Fruit fly (Drosophila melanogaster) whole organism, prepupa: Measurements from ENCODE around the gene CG14204.

Source experiments
- Blimp-1 ChIP-seq: fragments of 200-800 bp; sonication (Bioruptor generic); optimal IDR thresholded peaks from 3 replicates; lab custom pipeline; 2017; ENCODE audit warnings: missing biosample characterization, missing genetic modification characterization, mild to moderate bottlenecking, moderate library complexity, missing genetic modification reagents
- CG10631 ChIP-seq: fragments of 200-800 bp; sonication (Bioruptor generic); optimal IDR thresholded peaks from 2 replicates; lab custom pipeline; 2016; ENCODE audit warnings: missing biosample characterization, missing genetic modification characterization
- CG11294 ChIP-seq: fragments of 200-800 bp; sonication (Bioruptor generic); IDR thresholded peaks from 2 replicates; pipeline ENCODE4 v1.3.6; 2022; ENCODE audit warnings: missing biosample characterization, missing genetic modification characterization
- CG11762 ChIP-seq: fragments of 200-800 bp; sonication (Bioruptor generic); optimal IDR thresholded peaks from 3 replicates; lab custom pipeline; 2016; ENCODE audit warnings: missing biosample characterization, missing genetic modification characterization; ENCODE audit not compliant: insufficient read depth
- CG11902 ChIP-seq: fragments of 200-800 bp; sonication (Bioruptor generic); optimal IDR thresholded peaks from 3 replicates; lab custom pipeline; 2016; ENCODE audit warnings: missing biosample characterization, missing genetic modification characterization
- CG15336 ChIP-seq: fragments of 200-800 bp; sonication (Bioruptor generic); IDR thresholded peaks from 2 replicates; pipeline ENCODE4 v1.3.6; 2022; ENCODE audit warnings: missing biosample characterization, missing genetic modification characterization
- CG1621 ChIP-seq: fragments of 200-800 bp; sonication (Bioruptor generic); optimal IDR thresholded peaks from 3 replicates; lab custom pipeline; 2018; ENCODE audit warnings: missing biosample characterization, mild to moderate bottlenecking, missing genetic modification characterization
- CG16779 ChIP-seq: fragments of 200-800 bp; sonication (Bioruptor generic); optimal IDR thresholded peaks from 3 replicates; lab custom pipeline; 2017; ENCODE audit warnings: missing biosample characterization, mild to moderate bottlenecking, missing genetic modification characterization
- CG3032 ChIP-seq: fragments of 200-800 bp; optimal IDR thresholded peaks from 2 replicates; lab custom pipeline; 2019; ENCODE audit warnings: missing biosample characterization, mild to moderate bottlenecking, missing genetic modification characterization, moderate library complexity
- CG32006 ChIP-seq: fragments of 200-800 bp; sonication (Bioruptor generic); optimal IDR thresholded peaks from 3 replicates; lab custom pipeline; 2017; ENCODE audit warnings: missing biosample characterization, mild to moderate bottlenecking, missing genetic modification characterization
- CG34406 ChIP-seq: fragments of 200-800 bp; sonication (Bioruptor generic); optimal IDR thresholded peaks from 3 replicates; lab custom pipeline; 2016; ENCODE audit warnings: missing biosample characterization, missing genetic modification characterization
- CG3919 ChIP-seq: fragments of 200-800 bp; sonication (Bioruptor generic); optimal IDR thresholded peaks from 3 replicates; lab custom pipeline; 2016; ENCODE audit warnings: missing biosample characterization, missing genetic modification characterization
- CG4318 ChIP-seq: fragments of 200-800 bp; sonication (Bioruptor generic); optimal IDR thresholded peaks from 3 replicates; lab custom pipeline; 2017; ENCODE audit warnings: missing biosample characterization, mild to moderate bottlenecking, missing genetic modification characterization
- CG6276 ChIP-seq: fragments of 200-800 bp; sonication (Bioruptor generic); optimal IDR thresholded peaks from 2 replicates; lab custom pipeline; 2017; ENCODE audit warnings: missing biosample characterization, mild to moderate bottlenecking, missing genetic modification characterization
- CG6854 ChIP-seq: fragments of 200-800 bp; sonication (Bioruptor generic); optimal IDR thresholded peaks from 2 replicates; lab custom pipeline; 2017; ENCODE audit warnings: missing biosample characterization, mild to moderate bottlenecking, missing genetic modification characterization
- CG7368 ChIP-seq: fragments of 200-800 bp; sonication (Bioruptor generic); optimal IDR thresholded peaks from 3 replicates; lab custom pipeline; 2016; ENCODE audit warnings: missing biosample characterization, missing genetic modification characterization
- CG8119 ChIP-seq: fragments of 200-800 bp; sonication (Bioruptor generic); IDR thresholded peaks from 3 replicates; pipeline ENCODE4 v1.3.6; 2022; ENCODE audit warnings: missing biosample characterization, missing genetic modification characterization
- CG8319 ChIP-seq: fragments of 200-800 bp; sonication (Bioruptor generic); optimal IDR thresholded peaks from 3 replicates; lab custom pipeline; 2016; ENCODE audit warnings: missing biosample characterization, missing genetic modification characterization
- CG8632 ChIP-seq: fragments of 200-800 bp; sonication (Bioruptor generic); optimal IDR thresholded peaks from 3 replicates; lab custom pipeline; 2016; ENCODE audit warnings: missing biosample characterization, missing genetic modification characterization
- CG9139 ChIP-seq: fragments of 200-800 bp; sonication (Bioruptor generic); optimal IDR thresholded peaks from 3 replicates; lab custom pipeline; 2017; ENCODE audit warnings: missing biosample characterization, mild to moderate bottlenecking, missing genetic modification characterization
- Eip75B ChIP-seq: fragments of 200-800 bp; sonication (Bioruptor generic); optimal IDR thresholded peaks from 3 replicates; lab custom pipeline; 2016; ENCODE audit warnings: missing biosample characterization, missing genetic modification characterization
- Eip93F ChIP-seq: fragments of 200-800 bp; sonication (Bioruptor generic); optimal IDR thresholded peaks from 2 replicates; lab custom pipeline; 2016; ENCODE audit warnings: missing biosample characterization, mild to moderate bottlenecking, missing genetic modification characterization
- Ets21C ChIP-seq: fragments of 200-800 bp; sonication (Bioruptor generic); optimal IDR thresholded peaks from 3 replicates; lab custom pipeline; 2016; ENCODE audit warnings: missing biosample characterization, missing genetic modification characterization
- Gug ChIP-seq: fragments of 200-800 bp; sonication (Bioruptor generic); IDR thresholded peaks from 2 replicates; pipeline ENCODE4 v1.3.6; 2022; ENCODE audit warnings: missing biosample characterization, missing genetic modification characterization
- Hr38 ChIP-seq: sonication (Bioruptor generic); optimal IDR thresholded peaks from 2 replicates; lab custom pipeline; 2016; ENCODE audit warnings: missing biosample characterization, missing genetic modification characterization
- Hr39 ChIP-seq: fragments of 200-800 bp; sonication (Bioruptor generic); optimal IDR thresholded peaks from 2 replicates; lab custom pipeline; 2016; ENCODE audit warnings: missing biosample characterization, missing genetic modification characterization
- Hr4 ChIP-seq: fragments of 200-800 bp; sonication (Bioruptor generic); optimal IDR thresholded peaks from 3 replicates; lab custom pipeline; 2016; ENCODE audit warnings: missing biosample characterization, missing genetic modification characterization
- Lpt ChIP-seq: fragments of 200-800 bp; sonication (Bioruptor generic); optimal IDR thresholded peaks from 3 replicates; lab custom pipeline; 2016; ENCODE audit warnings: missing biosample characterization, missing genetic modification characterization
- Met ChIP-seq: fragments of 200-800 bp; sonication (Bioruptor generic); optimal IDR thresholded peaks from 3 replicates; lab custom pipeline; 2016; ENCODE audit warnings: missing biosample characterization, missing genetic modification characterization
- OdsH ChIP-seq: fragments of 200-800 bp; sonication (Bioruptor generic); optimal IDR thresholded peaks from 3 replicates; lab custom pipeline; 2016; ENCODE audit warnings: missing biosample characterization, missing genetic modification characterization
- Smox ChIP-seq: fragments of 200-800 bp; sonication (Bioruptor generic); optimal IDR thresholded peaks from 3 replicates; lab custom pipeline; 2016; ENCODE audit warnings: missing biosample characterization, missing genetic modification characterization
- Sox102F ChIP-seq: fragments of 200-800 bp; sonication (Bioruptor generic); optimal IDR thresholded peaks from 2 replicates; lab custom pipeline; 2016; ENCODE audit warnings: missing biosample characterization, mild to moderate bottlenecking, missing genetic modification characterization
- Sox14 ChIP-seq: fragments of 200-800 bp; sonication (Bioruptor generic); optimal IDR thresholded peaks from 3 replicates; lab custom pipeline; 2016; ENCODE audit warnings: missing biosample characterization, missing genetic modification characterization
- Sox15 ChIP-seq: fragments of 200-800 bp; sonication (Bioruptor generic); optimal IDR thresholded peaks from 3 replicates; lab custom pipeline; 2016; ENCODE audit warnings: missing biosample characterization, missing genetic modification characterization
- achi ChIP-seq: fragments of 200-800 bp; sonication (Bioruptor generic); optimal IDR thresholded peaks from 3 replicates; lab custom pipeline; 2016; ENCODE audit warnings: missing biosample characterization, missing genetic modification characterization
- acj6 ChIP-seq: fragments of 200-800 bp; sonication (Bioruptor generic); optimal IDR thresholded peaks from 3 replicates; lab custom pipeline; 2016; ENCODE audit warnings: missing biosample characterization, missing genetic modification characterization
- cyc ChIP-seq: fragments of 200-800 bp; sonication (Bioruptor generic); optimal IDR thresholded peaks from 3 replicates; lab custom pipeline; 2016; ENCODE audit warnings: missing biosample characterization, missing genetic modification characterization
- dac ChIP-seq: fragments of 200-800 bp; sonication (Bioruptor generic); optimal IDR thresholded peaks from 2 replicates; lab custom pipeline; 2017; ENCODE audit warnings: missing biosample characterization, mild to moderate bottlenecking, missing genetic modification characterization
- dsx ChIP-seq: fragments of 200-800 bp; optimal IDR thresholded peaks from 3 replicates; lab custom pipeline; 2019; ENCODE audit warnings: missing biosample characterization, mild to moderate bottlenecking, missing genetic modification characterization, moderate library complexity; ENCODE audit not compliant: poor library complexity, severe bottlenecking
- eg ChIP-seq: fragments of 200-800 bp; sonication (Bioruptor generic); IDR thresholded peaks from 3 replicates; pipeline ENCODE4 v1.3.6; 2022; ENCODE audit warnings: missing biosample characterization, missing genetic modification characterization
- esn ChIP-seq: fragments of 200-800 bp; sonication (Bioruptor generic); optimal IDR thresholded peaks from 2 replicates; lab custom pipeline; 2016; ENCODE audit warnings: missing biosample characterization, mild to moderate bottlenecking, missing genetic modification characterization, moderate library complexity
- fd85E ChIP-seq: fragments of 200-800 bp; sonication (Bioruptor generic); optimal IDR thresholded peaks from 3 replicates; lab custom pipeline; 2016; ENCODE audit warnings: missing biosample characterization, missing genetic modification characterization
- fkh ChIP-seq: fragments of 200-800 bp; sonication (Bioruptor generic); optimal IDR thresholded peaks from 3 replicates; lab custom pipeline; 2017; ENCODE audit warnings: missing biosample characterization, mild to moderate bottlenecking, missing genetic modification characterization, moderate library complexity
- net ChIP-seq: fragments of 200-800 bp; sonication (Bioruptor generic); optimal IDR thresholded peaks from 3 replicates; lab custom pipeline; 2016; ENCODE audit warnings: missing biosample characterization, missing genetic modification characterization
- pdm3 ChIP-seq: fragments of 200-800 bp; sonication (Bioruptor generic); optimal IDR thresholded peaks from 3 replicates; lab custom pipeline; 2016; ENCODE audit warnings: missing biosample characterization, missing genetic modification characterization
- spab ChIP-seq: fragments of 200-800 bp; sonication (Bioruptor generic); optimal IDR thresholded peaks from 2 replicates; lab custom pipeline; 2017; ENCODE audit warnings: missing biosample characterization, mild to moderate bottlenecking, missing genetic modification characterization, missing genetic modification reagents
- ss ChIP-seq, 2 experiments: fragments of 200-800 bp; sonication (Bioruptor generic); optimal IDR thresholded peaks; 2 replicates in 1 of 2; 3 replicates in 1 of 2; lab custom pipeline; 2017 to 2018; ENCODE audit warnings: mild to moderate bottlenecking in 2 of 2, missing biosample characterization in 2 of 2, missing genetic modification characterization in 2 of 2, moderate library complexity in 1 of 2
- svp ChIP-seq: fragments of 200-800 bp; sonication (Bioruptor generic); peaks from one replicate; lab custom pipeline; 2016; ENCODE audit warnings: missing biosample characterization, missing genetic modification characterization
- topi ChIP-seq: fragments of 200-800 bp; sonication (Bioruptor generic); optimal IDR thresholded peaks from 3 replicates; lab custom pipeline; 2016; ENCODE audit warnings: missing biosample characterization, missing genetic modification characterization
- vri ChIP-seq: fragments of 200-800 bp; sonication (Bioruptor generic); optimal IDR thresholded peaks from 3 replicates; lab custom pipeline; 2016; ENCODE audit warnings: missing biosample characterization, mild to moderate bottlenecking, missing genetic modification characterization

CG14204 gene

DNA sequence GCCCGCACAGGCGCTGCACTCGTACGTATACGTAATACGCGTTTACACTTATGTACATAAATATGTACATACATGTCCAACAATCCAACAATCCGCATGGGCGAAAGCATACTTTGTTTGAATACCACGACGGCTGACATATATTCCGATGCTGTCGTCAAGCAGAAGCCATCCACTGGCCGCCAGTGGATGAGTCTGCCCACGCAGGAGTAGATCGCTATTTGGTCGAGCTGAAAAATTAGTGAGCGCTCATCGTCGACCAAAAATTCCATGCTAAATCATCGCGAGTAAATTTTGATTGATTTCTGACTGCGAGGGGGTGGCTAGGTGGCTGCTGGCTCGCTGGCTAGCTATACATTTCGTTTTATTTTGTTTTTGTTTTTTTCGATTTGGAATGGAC, 19.1 kb downstream of the CG14204 start:
- TF ChIP-seq fkh (peak; percentile 9), CG1621 (tag; lab: Kevin White, UChicago) (no peak), CG11294 (no peak), Ets21C (GFP tag; lab: Kevin White, UChicago) (no peak)

DNA sequence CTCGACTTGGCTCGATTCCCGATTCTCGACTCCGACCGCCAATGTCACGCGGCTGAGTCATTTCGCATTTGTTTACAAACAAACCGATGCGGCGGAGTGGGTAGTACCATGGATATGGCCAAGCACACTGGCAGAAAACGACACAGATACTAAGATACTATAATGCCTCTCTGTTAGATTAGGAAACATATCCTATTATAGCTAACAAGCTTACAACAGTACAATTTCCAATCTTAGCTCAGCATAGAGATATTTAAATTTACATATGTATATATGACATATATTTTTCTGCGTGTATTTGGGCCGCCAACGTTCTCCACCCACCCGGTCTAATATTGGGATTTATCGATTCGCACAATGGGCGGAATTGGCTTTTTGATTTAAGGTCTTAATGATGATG, 20.5 kb downstream of the CG14204 start:
- peak; percentile 25 for TF ChIP-seq fkh
- TF ChIP-seq CG11294: peak; percentile 73
- TF ChIP-seq CG34406 (GFP tag; lab: Kevin White, UChicago): peak; percentile 44
- no peak for TF ChIP-seq CG9139
- no peak for TF ChIP-seq CG6854 (GFP tag; lab: Kevin White, UChicago)
- TF ChIP-seq CG8319 (GFP tag; lab: Kevin White, UChicago): peak; percentile 54
- peak; percentile 89 for TF ChIP-seq eg (GFP tag; lab: Robert Waterston, UW)
- peak; percentile 58 for TF ChIP-seq CG11902 (GFP tag; lab: Kevin White, UChicago)
- TF ChIP-seq vri: peak; percentile 39
- TF ChIP-seq Sox102F (GFP tag; lab: Kevin White, UChicago): peak; percentile 37
- peak; percentile 75 for TF ChIP-seq Met
- TF ChIP-seq CG7368: peak; percentile 60
- peak; percentile 57 for TF ChIP-seq CG16779 (tag; lab: Kevin White, UChicago)
- TF ChIP-seq CG32006: peak; percentile 83
- TF ChIP-seq CG11762: peak; percentile 40
- peak; percentile 85 for TF ChIP-seq Hr4 (GFP tag; lab: Kevin White, UChicago)
- no peak for TF ChIP-seq Hr38
- peak; percentile 61 for TF ChIP-seq CG6276 (GFP tag; lab: Kevin White, UChicago)
- peak; percentile 66 for TF ChIP-seq pdm3 (GFP tag; lab: Kevin White, UChicago)
- TF ChIP-seq Blimp-1: peak; percentile 8
- TF ChIP-seq dac: peak; percentile 23
- TF ChIP-seq CG8632: peak; percentile 21
- TF ChIP-seq svp (GFP tag; lab: Kevin White, UChicago): peak; percentile 74
- peak; percentile 66 for TF ChIP-seq dsx
- peak; percentile 64 for TF ChIP-seq esn
- peak; percentile 39 for TF ChIP-seq Smox (GFP tag; lab: Kevin White, UChicago)
- peak; percentile 83 for TF ChIP-seq topi (GFP tag; lab: Kevin White, UChicago)
- TF ChIP-seq Hr39: peak; percentile 48
- TF ChIP-seq OdsH: peak; percentile 67
- TF ChIP-seq CG15336 (GFP tag; lab: Robert Waterston, UW): peak; percentile 86
- peak; percentile 84 for TF ChIP-seq CG3919 (GFP tag; lab: Kevin White, UChicago)
- peak; percentile 76 for TF ChIP-seq Gug (GFP tag; lab: Robert Waterston, UW)
- peak; percentile 74 for TF ChIP-seq achi
- peak; percentile 63 for TF ChIP-seq net
- TF ChIP-seq Sox14 (GFP tag; lab: Kevin White, UChicago): peak; percentile 69
- TF ChIP-seq fd85E (GFP tag; lab: Kevin White, UChicago): no peak
- TF ChIP-seq acj6: peak; percentile 63
- TF ChIP-seq Lpt: peak; percentile 60
- TF ChIP-seq ss (GFP tag; optimal IDR thresholded peaks at IDR 0.05; lab: Kevin White, UChicago): peak; percentile 60 to 61
- TF ChIP-seq Ets21C (GFP tag; lab: Kevin White, UChicago): no peak
- TF ChIP-seq spab (GFP tag; lab: Kevin White, UChicago): peak; percentile 54
- TF ChIP-seq Eip75B (GFP tag; lab: Kevin White, UChicago): peak; percentile 80
- peak; percentile 66 for TF ChIP-seq cyc (GFP tag; lab: Kevin White, UChicago)
- peak; percentile 27 for TF ChIP-seq CG1621 (tag; lab: Kevin White, UChicago)
- TF ChIP-seq CG4318 (GFP tag; lab: Kevin White, UChicago): peak; percentile 65
- TF ChIP-seq CG8119: peak; percentile 85
- TF ChIP-seq CG10631 (GFP tag; lab: Kevin White, UChicago): peak; percentile 81
- TF ChIP-seq CG3032 (tag; lab: Kevin White, UChicago): peak; percentile 68
- TF ChIP-seq Eip93F (GFP tag; lab: Kevin White, UChicago): peak; percentile 12
- TF ChIP-seq Sox15: peak; percentile 42
